Fruit fly (Drosophila melanogaster) whole organism, embryonic: ENCODE measurements around the gene scyl.

Experiments used
- B-H2 ChIP-seq: fragments of 200-800 bp; sonication (Bioruptor generic); optimal IDR thresholded peaks from 2 replicates; lab custom pipeline; 2018; ENCODE audit warnings: missing biosample characterization, mild to moderate bottlenecking, missing genetic modification characterization
- Bgb ChIP-seq: fragments of 200-800 bp; sonication (Bioruptor generic); IDR thresholded peaks from 2 replicates; pipeline ENCODE4 v1.3.6; 2022; ENCODE audit warnings: missing biosample characterization, missing genetic modification characterization; ENCODE audit not compliant: partially characterized antibody
- Blimp-1 ChIP-seq: fragments of 200-800 bp; sonication (Bioruptor generic); optimal IDR thresholded peaks from 3 replicates; lab custom pipeline; 2018; ENCODE audit warnings: missing biosample characterization, missing genetic modification characterization, mild to moderate bottlenecking, moderate library complexity, missing genetic modification reagents
- CG10147 ChIP-seq: fragments of 200-800 bp; sonication (Bioruptor generic); optimal IDR thresholded peaks from 2 replicates; lab custom pipeline; 2019; ENCODE audit warnings: missing biosample characterization, mild to moderate bottlenecking, missing genetic modification characterization, moderate library complexity
- CG11504 ChIP-seq: fragments of 200-800 bp; sonication (Bioruptor generic); optimal IDR thresholded peaks from 3 replicates; lab custom pipeline; 2019; ENCODE audit warnings: missing biosample characterization, mild to moderate bottlenecking, missing genetic modification characterization, moderate library complexity
- CG13123 ChIP-seq: fragments of 200-800 bp; sonication (Bioruptor generic); optimal IDR thresholded peaks from 2 replicates; lab custom pipeline; 2016; ENCODE audit warnings: missing biosample characterization, missing genetic modification characterization
- CG14710 ChIP-seq: fragments of 200-800 bp; sonication (Bioruptor generic); optimal IDR thresholded peaks from 3 replicates; lab custom pipeline; 2019; ENCODE audit warnings: missing biosample characterization, mild to moderate bottlenecking, missing genetic modification characterization, moderate library complexity
- CG15269 ChIP-seq: fragments of 200-800 bp; sonication (Bioruptor generic); optimal IDR thresholded peaks from 2 replicates; lab custom pipeline; 2018; ENCODE audit warnings: missing biosample characterization, mild to moderate bottlenecking, missing genetic modification characterization, moderate library complexity
- CG18011 ChIP-seq: fragments of 200-800 bp; sonication (Bioruptor generic); optimal IDR thresholded peaks from 2 replicates; lab custom pipeline; 2017; ENCODE audit warnings: missing biosample characterization, missing genetic modification characterization, mild to moderate bottlenecking, moderate library complexity, missing genotype
- CG2678 ChIP-seq: fragments of 200-800 bp; sonication (Bioruptor generic); optimal IDR thresholded peaks from 3 replicates; lab custom pipeline; 2019; ENCODE audit warnings: missing biosample characterization, mild to moderate bottlenecking, missing genetic modification characterization, moderate library complexity
- CG7745 ChIP-seq: fragments of 200-800 bp; sonication (Bioruptor generic); optimal IDR thresholded peaks from 2 replicates; lab custom pipeline; 2018; ENCODE audit warnings: missing biosample characterization, mild to moderate bottlenecking, missing genetic modification characterization, moderate library complexity
- CG7928 ChIP-seq: fragments of 200-800 bp; sonication (Bioruptor generic); optimal IDR thresholded peaks from 2 replicates; lab custom pipeline; 2017; ENCODE audit warnings: missing biosample characterization, mild to moderate bottlenecking, missing genetic modification characterization
- CG9215 ChIP-seq: fragments of 200-800 bp; sonication (Bioruptor generic); IDR thresholded peaks from 2 replicates; pipeline ENCODE4 v1.3.6; 2022; ENCODE audit warnings: missing biosample characterization, missing genetic modification characterization
- D ChIP-seq, 2 experiments: fragments of 200-800 bp in 1 of 2; fragments of >200 bp in 1 of 2; sonication (Bioruptor generic) in 1 of 2; optimal IDR thresholded peaks; 2 replicates in 1 of 2; 3 replicates in 1 of 2; lab custom pipeline; 2017; ENCODE audit warnings: mild to moderate bottlenecking in 1 of 2, missing biosample characterization in 1 of 2, missing genetic modification characterization in 1 of 2, missing genetic modification reagents in 1 of 2
- Dek ChIP-seq: fragments of 200-800 bp; sonication (Bioruptor generic); optimal IDR thresholded peaks from 3 replicates; lab custom pipeline; 2019; ENCODE audit warnings: missing biosample characterization, mild to moderate bottlenecking, missing genetic modification characterization, moderate library complexity
- Ets97D ChIP-seq: fragments of 200-800 bp; sonication (Bioruptor generic); optimal IDR thresholded peaks from 3 replicates; lab custom pipeline; 2016; ENCODE audit warnings: missing biosample characterization, missing genetic modification characterization
- Hr3 ChIP-seq: fragments of 200-800 bp; sonication (Bioruptor generic); optimal IDR thresholded peaks from 3 replicates; lab custom pipeline; 2016; ENCODE audit warnings: missing biosample characterization, missing genetic modification characterization
- Hr51 ChIP-seq, 2 experiments: fragments of 200-800 bp; sonication (Bioruptor generic); optimal IDR thresholded peaks; 2 replicates in 1 of 2; 3 replicates in 1 of 2; lab custom pipeline; 2016 to 2018; ENCODE audit warnings: missing biosample characterization in 2 of 2, missing genetic modification characterization in 2 of 2, mild to moderate bottlenecking in 1 of 2, moderate library complexity in 1 of 2
- Mad ChIP-seq: fragments of 200-800 bp; sonication (Bioruptor generic); optimal IDR thresholded peaks from 2 replicates; lab custom pipeline; 2016; ENCODE audit warnings: missing biosample characterization, missing genetic modification characterization
- NfI ChIP-seq: fragments of 200-800 bp; sonication (Bioruptor generic); optimal IDR thresholded peaks from 3 replicates; lab custom pipeline; 2018; ENCODE audit warnings: missing biosample characterization, mild to moderate bottlenecking, missing genetic modification characterization, moderate library complexity
- Rfx ChIP-seq: fragments of 200-800 bp; sonication (Bioruptor generic); IDR thresholded peaks from 2 replicates; pipeline ENCODE4 v1.3.6; 2022; ENCODE audit warnings: missing biosample characterization, missing genetic modification characterization
- Vsx1 ChIP-seq: fragments of 200-800 bp; sonication (Bioruptor generic); optimal IDR thresholded peaks from 2 replicates; lab custom pipeline; 2017; ENCODE audit warnings: missing biosample characterization, mild to moderate bottlenecking, missing genetic modification characterization, missing genetic modification reagents
- ash1 ChIP-seq: fragments of 200-800 bp; sonication (Bioruptor generic); optimal IDR thresholded peaks from 2 replicates; lab custom pipeline; 2018; ENCODE audit warnings: missing biosample characterization, mild to moderate bottlenecking, missing genetic modification characterization
- chinmo ChIP-seq: fragments of 200-800 bp; sonication (Bioruptor generic); IDR thresholded peaks from 4 replicates; pipeline ENCODE4 v1.3.6; 2022; ENCODE audit warnings: missing biosample characterization, missing genetic modification characterization; ENCODE audit not compliant: partially characterized antibody
- cwo ChIP-seq: fragments of 200-800 bp; sonication (Bioruptor generic); optimal IDR thresholded peaks from 3 replicates; lab custom pipeline; 2017; ENCODE audit warnings: missing biosample characterization, missing genetic modification characterization, mild to moderate bottlenecking, moderate library complexity, missing genetic modification reagents
- dati ChIP-seq: fragments of 200-800 bp; sonication (Bioruptor generic); IDR thresholded peaks from 2 replicates; pipeline ENCODE4 v1.3.6; 2022; ENCODE audit warnings: missing biosample characterization, missing genetic modification characterization
- gem ChIP-seq: fragments of 200-800 bp; sonication (Bioruptor generic); optimal IDR thresholded peaks from 2 replicates; lab custom pipeline; 2019; ENCODE audit warnings: missing biosample characterization, mild to moderate bottlenecking, missing genetic modification characterization, moderate library complexity
- gfzf ChIP-seq: fragments of 200-800 bp; sonication (Bioruptor generic); optimal IDR thresholded peaks from 2 replicates; lab custom pipeline; 2016; ENCODE audit warnings: missing biosample characterization, mild to moderate bottlenecking, missing genetic modification characterization, moderate library complexity
- gsb-n ChIP-seq: fragments of 200-800 bp; sonication (Bioruptor generic); optimal IDR thresholded peaks from 3 replicates; lab custom pipeline; 2018; ENCODE audit warnings: missing biosample characterization, mild to moderate bottlenecking, missing genetic modification characterization
- hbn ChIP-seq: fragments of 200-800 bp; sonication (Bioruptor generic); IDR thresholded peaks from 2 replicates; pipeline ENCODE4 v1.3.6; 2022; ENCODE audit warnings: missing biosample characterization, missing genetic modification characterization; ENCODE audit not compliant: partially characterized antibody
- kah ChIP-seq: fragments of 200-800 bp; sonication (Bioruptor generic); optimal IDR thresholded peaks from 2 replicates; lab custom pipeline; 2018; ENCODE audit warnings: missing biosample characterization, mild to moderate bottlenecking, missing genetic modification characterization
- klu ChIP-seq: fragments of 200-800 bp; sonication (Bioruptor generic); IDR thresholded peaks from 2 replicates; pipeline ENCODE4 v1.3.6; 2022; ENCODE audit warnings: missing biosample characterization, missing genetic modification characterization
- nmo ChIP-seq: fragments of 200-800 bp; sonication (Bioruptor generic); optimal IDR thresholded peaks from 2 replicates; lab custom pipeline; 2018; ENCODE audit warnings: missing biosample characterization, mild to moderate bottlenecking, missing genetic modification characterization, moderate library complexity
- pzg ChIP-seq: fragments of 200-800 bp; sonication (Bioruptor generic); optimal IDR thresholded peaks from 3 replicates; lab custom pipeline; 2018; ENCODE audit warnings: missing biosample characterization, mild to moderate bottlenecking, missing genetic modification characterization, moderate library complexity
- rib ChIP-seq: fragments of 200-800 bp; sonication (Bioruptor generic); IDR thresholded peaks from 2 replicates; pipeline ENCODE4 v1.3.6; 2022; ENCODE audit warnings: missing biosample characterization, missing genetic modification characterization
- row ChIP-seq: fragments of 200-800 bp; sonication (Bioruptor generic); IDR thresholded peaks from 3 replicates; pipeline ENCODE4 v1.3.6; 2022; ENCODE audit warnings: missing biosample characterization, missing genetic modification characterization
- salm ChIP-seq: fragments of 200-800 bp; sonication (Bioruptor generic); optimal IDR thresholded peaks from 2 replicates; lab custom pipeline; 2018; ENCODE audit warnings: missing biosample characterization, mild to moderate bottlenecking, missing genetic modification characterization
- scrt ChIP-seq: fragments of 200-800 bp; sonication (Bioruptor generic); optimal IDR thresholded peaks from 2 replicates; lab custom pipeline; 2018; ENCODE audit warnings: missing biosample characterization, mild to moderate bottlenecking, missing genetic modification characterization, moderate library complexity
- sens ChIP-seq: fragments of 200-800 bp; sonication (Bioruptor generic); peaks from one replicate; lab custom pipeline; 2016; ENCODE audit warnings: missing biosample characterization, missing genetic modification characterization
- sim ChIP-seq: fragments of 200-800 bp; sonication (Bioruptor generic); IDR thresholded peaks from 2 replicates; pipeline ENCODE4 v1.3.6; 2022; ENCODE audit warnings: missing biosample characterization, missing genetic modification characterization
- slp2 ChIP-seq: fragments of 200-800 bp; sonication (Bioruptor generic); optimal IDR thresholded peaks from 2 replicates; lab custom pipeline; 2016; ENCODE audit warnings: missing biosample characterization, missing genetic modification characterization
- sna ChIP-seq: fragments of 200-800 bp; sonication (Bioruptor generic); IDR thresholded peaks from 2 replicates; pipeline ENCODE4 v1.3.6; 2022; ENCODE audit warnings: missing biosample characterization, missing genetic modification characterization; ENCODE audit not compliant: partially characterized antibody
- stwl ChIP-seq: fragments of 200-800 bp; sonication (Bioruptor generic); optimal IDR thresholded peaks from 3 replicates; lab custom pipeline; 2018; ENCODE audit warnings: missing biosample characterization, mild to moderate bottlenecking, missing genetic modification characterization, moderate library complexity
- sug ChIP-seq: fragments of 200-800 bp; optimal IDR thresholded peaks from 2 replicates; lab custom pipeline; 2019; ENCODE audit warnings: missing biosample characterization, mild to moderate bottlenecking, missing genetic modification characterization, moderate library complexity
- unpg ChIP-seq: fragments of 200-800 bp; sonication (Bioruptor generic); optimal IDR thresholded peaks from 3 replicates; lab custom pipeline; 2018; ENCODE audit warnings: missing biosample characterization, mild to moderate bottlenecking, missing genetic modification characterization, moderate library complexity
- vvl ChIP-seq: fragments of 200-800 bp; sonication (Bioruptor generic); IDR thresholded peaks from 2 replicates; pipeline ENCODE4 v1.3.6; 2022; ENCODE audit warnings: missing biosample characterization, missing genetic modification characterization

Gene scyl

DNA sequence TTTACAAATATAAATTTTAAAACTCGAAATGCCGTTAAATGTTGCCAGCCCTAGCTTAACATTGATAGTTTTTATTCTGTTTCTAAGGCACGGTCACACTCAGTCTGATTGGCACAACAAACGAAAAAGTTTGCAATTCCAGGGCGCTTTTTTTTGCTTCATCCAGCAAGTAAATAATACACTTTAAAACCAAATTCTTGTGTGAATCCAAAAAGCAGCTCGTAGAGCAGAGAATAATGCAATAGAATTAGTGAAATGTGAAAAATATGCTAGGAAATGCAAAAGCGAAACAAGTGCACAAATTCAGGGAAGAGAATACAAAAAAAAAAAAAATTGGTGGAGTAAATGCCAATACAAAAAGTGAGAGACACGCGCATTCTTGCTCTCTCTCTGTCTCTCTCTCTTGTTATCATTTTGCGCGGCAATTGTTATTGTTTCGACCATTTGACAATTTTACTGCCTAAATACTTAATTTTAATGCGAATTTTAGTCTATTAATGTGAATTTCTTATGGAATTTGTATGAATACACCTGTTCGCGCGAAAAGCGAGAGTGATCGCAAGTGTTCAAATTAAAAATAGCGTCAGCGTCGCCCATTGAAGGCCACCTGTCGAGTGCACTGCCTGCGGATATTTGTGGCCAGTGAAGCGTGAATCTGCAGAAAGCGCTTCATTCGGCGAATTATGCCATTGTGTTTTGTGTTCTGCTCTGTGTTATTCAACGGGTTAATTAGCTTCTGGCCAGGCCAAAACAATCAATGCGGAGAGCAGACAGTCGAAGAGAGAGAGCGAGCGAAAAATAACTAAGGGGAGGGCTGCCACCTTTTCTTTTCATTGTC lies 37.5 kb upstream of the scyl start, which contains the start of gene CG42671:
Gene CG42671 (plus strand): TSS at position 100 of the 838 bp plus-strand sequence.
- TF ChIP-seq salm (tag; lab: Kevin White, UChicago): no peak
- peak; percentile 86 for TF ChIP-seq CG7928 (GFP tag; lab: Kevin White, UChicago)
- peak; percentile 12 for TF ChIP-seq CG15269 (tag; lab: Kevin White, UChicago)
- peak; percentile 10 for TF ChIP-seq gsb-n (tag; lab: Kevin White, UChicago)
- peak; percentile 30 for TF ChIP-seq gem (tag; lab: Kevin White, UChicago)
- peak; percentile 28 for TF ChIP-seq scrt (GFP tag; lab: Kevin White, UChicago)
- TF ChIP-seq Hr3 (GFP tag; lab: Kevin White, UChicago): no peak
- TF ChIP-seq rib (GFP tag; lab: Robert Waterston, UW): peak; percentile 71
- TF ChIP-seq CG18011: no peak
- TF ChIP-seq Hr51 (GFP tag; optimal IDR thresholded peaks at IDR 0.05; lab: Kevin White, UChicago): peak in 1 of 2 experiments; percentile 6
- peak; percentile 19 for TF ChIP-seq sug (tag; lab: Kevin White, UChicago)
- 0 out of 2 replicates have a peak, but pooled peaks have one; percentile 18 for TF ChIP-seq hbn (GFP tag; lab: Robert Waterston, UW)
- TF ChIP-seq Ets97D: peak; percentile 56
- no peak for TF ChIP-seq cwo (GFP tag; lab: Kevin White, UChicago)
- TF ChIP-seq Mad: no peak
- peak; percentile 14 for TF ChIP-seq Dek (tag; lab: Kevin White, UChicago)
- no peak for TF ChIP-seq klu
- 0 out of 2 replicates have a peak, but pooled peaks have one; percentile 7 for TF ChIP-seq vvl (GFP tag; lab: Robert Waterston, UW)
- TF ChIP-seq pzg (GFP tag; lab: Kevin White, UChicago): peak; percentile 39
- peak; percentile 40 for TF ChIP-seq B-H2 (GFP tag; lab: Kevin White, UChicago)
- no peak for TF ChIP-seq CG7745 (tag; lab: Kevin White, UChicago)
- TF ChIP-seq dati (GFP tag; lab: Robert Waterston, UW): no peak
- peak; percentile 7 for TF ChIP-seq unpg
- TF ChIP-seq slp2 (GFP tag; lab: Kevin White, UChicago): no peak
- TF ChIP-seq CG11504 (tag; lab: Kevin White, UChicago): peak; percentile 58
- TF ChIP-seq sna (GFP tag; lab: Robert Waterston, UW): peak; percentile 25; the same call in 1 of the 2 replicates
- no peak for TF ChIP-seq D (optimal IDR thresholded peaks at IDR 0.05; lab: Kevin White, UChicago)
- TF ChIP-seq D (GFP tag; optimal IDR thresholded peaks at IDR 0.05; lab: Kevin White, UChicago): no peak
- no peak for TF ChIP-seq CG13123 (GFP tag; lab: Kevin White, UChicago)
- TF ChIP-seq Blimp-1 (GFP tag; lab: Kevin White, UChicago): no peak
- no peak for TF ChIP-seq CG9215 (GFP tag; lab: Robert Waterston, UW)
- TF ChIP-seq row (GFP tag; lab: Robert Waterston, UW): peak; percentile 40; the same call in 1 of the 3 replicates
- peak; percentile 25 for TF ChIP-seq sens (GFP tag; lab: Kevin White, UChicago)
- peak; percentile 6 for TF ChIP-seq stwl (tag; lab: Kevin White, UChicago)
- TF ChIP-seq Bgb (GFP tag; lab: Robert Waterston, UW): 0 out of 2 replicates have a peak, but pooled peaks have one; percentile 17
- TF ChIP-seq chinmo: peak; percentile 63; the same call in 2 of the 4 replicates
- peak; percentile 96 for TF ChIP-seq kah (GFP tag; lab: Kevin White, UChicago)
- TF ChIP-seq CG14710: peak; percentile 66
- TF ChIP-seq nmo: peak; percentile 32
- TF ChIP-seq NfI (GFP tag; lab: Kevin White, UChicago): peak; percentile 4
- TF ChIP-seq Rfx (GFP tag; lab: Robert Waterston, UW): 0 out of 2 replicates have a peak, but pooled peaks have one; percentile 19
- TF ChIP-seq sim (GFP tag; lab: Robert Waterston, UW): no peak
- peak; percentile 8 for TF ChIP-seq CG10147 (GFP tag; lab: Kevin White, UChicago)
- TF ChIP-seq Vsx1: peak; percentile 93
- no peak for TF ChIP-seq CG2678 (tag; lab: Kevin White, UChicago)
- TF ChIP-seq ash1 (GFP tag; lab: Kevin White, UChicago): no peak
- TF ChIP-seq gfzf: peak; percentile 72
